Worm (Caenorhabditis elegans) whole organism, L2 larva: ENCODE results near the gene clec-133.

Experiments used
- C34F6.9 ChIP-seq: fragments of 150-350 bp; optimal IDR thresholded peaks from 2 replicates; lab custom pipeline; 2014; ENCODE audit warnings: missing biosample characterization, missing genetic modification characterization
- F13H6.1 ChIP-seq: sonication (generic microtip); optimal IDR thresholded peaks from 2 replicates; lab custom pipeline; 2016; ENCODE audit warnings: missing genetic modification characterization, missing compliant biosample characterization
- R02D3.7 ChIP-seq: fragments of 150-350 bp; optimal IDR thresholded peaks from 2 replicates; lab custom pipeline; 2014; ENCODE audit warnings: missing biosample characterization, missing genetic modification characterization
- alr-1 ChIP-seq: fragments of 150-350 bp; optimal IDR thresholded peaks from 2 replicates; lab custom pipeline; 2014; ENCODE audit warnings: missing biosample characterization, missing genetic modification characterization
- aly-2 ChIP-seq: fragments of 150-350 bp; optimal IDR thresholded peaks from 2 replicates; lab custom pipeline; 2014; ENCODE audit warnings: missing biosample characterization, missing genetic modification characterization
- ama-1 ChIP-seq: fragments of 150-350 bp; optimal IDR thresholded peaks from 2 replicates; lab custom pipeline; 2018; ENCODE audit warnings: inconsistent platforms
- blmp-1 ChIP-seq: sonication (generic microtip); optimal IDR thresholded peaks from 2 replicates; lab custom pipeline; 2017; ENCODE audit warnings: missing genetic modification characterization, mild to moderate bottlenecking, missing compliant biosample characterization, antibody characterized with exemption, moderate library complexity; ENCODE audit not compliant: insufficient read depth
- ceh-16 ChIP-seq: fragments of 150-350 bp; optimal IDR thresholded peaks from 2 replicates; lab custom pipeline; 2014; ENCODE audit warnings: missing biosample characterization, missing genetic modification characterization
- ceh-82 ChIP-seq: fragments of 150-350 bp; optimal IDR thresholded peaks from 2 replicates; lab custom pipeline; 2014; ENCODE audit warnings: missing biosample characterization, missing genetic modification characterization
- crh-2 ChIP-seq: sonication (generic microtip); optimal IDR thresholded peaks from 2 replicates; lab custom pipeline; 2017; ENCODE audit warnings: missing biosample characterization, missing genetic modification characterization
- egl-27 ChIP-seq: sonication (generic microtip); optimal IDR thresholded peaks from 3 replicates; lab custom pipeline; 2017; ENCODE audit warnings: missing biosample characterization, missing genetic modification reagents, missing genetic modification characterization
- elt-3 ChIP-seq: sonication (generic microtip); optimal IDR thresholded peaks from 2 replicates; lab custom pipeline; 2017; ENCODE audit warnings: missing biosample characterization, missing genetic modification characterization
- fos-1 ChIP-seq: fragments of 150-350 bp; optimal IDR thresholded peaks from 2 replicates; lab custom pipeline; 2014; ENCODE audit warnings: missing biosample characterization, missing genetic modification characterization
- lin-39 ChIP-seq: fragments of 150-350 bp; optimal IDR thresholded peaks from 2 replicates; lab custom pipeline; 2014; ENCODE audit warnings: missing biosample characterization, missing genetic modification reagents, missing genetic modification characterization
- mab-5 ChIP-seq: fragments of 150-350 bp; optimal IDR thresholded peaks from 2 replicates; lab custom pipeline; 2014; ENCODE audit warnings: missing biosample characterization, missing genetic modification characterization
- mbf-1 ChIP-seq: sonication (generic microtip); optimal IDR thresholded peaks from 2 replicates; lab custom pipeline; 2017; ENCODE audit warnings: missing biosample characterization, missing genetic modification characterization
- mdl-1 ChIP-seq, 2 experiments: fragments of 150-350 bp in 1 of 2; sonication (generic microtip) in 1 of 2; optimal IDR thresholded peaks; 2 replicates each; lab custom pipeline; 2017; ENCODE audit warnings: missing biosample characterization in 2 of 2, missing genetic modification characterization in 2 of 2
- nhr-11 ChIP-seq: fragments of 150-350 bp; optimal IDR thresholded peaks from 2 replicates; lab custom pipeline; 2014; ENCODE audit warnings: missing biosample characterization, missing genetic modification characterization
- nhr-12 ChIP-seq: fragments of 150-350 bp; optimal IDR thresholded peaks from 2 replicates; lab custom pipeline; 2014; ENCODE audit warnings: missing biosample characterization, missing genetic modification characterization
- nhr-129 ChIP-seq: fragments of 150-350 bp; optimal IDR thresholded peaks from 2 replicates; lab custom pipeline; 2014; ENCODE audit warnings: missing biosample characterization, missing genetic modification characterization
- nhr-21 ChIP-seq: fragments of 150-350 bp; optimal IDR thresholded peaks from 2 replicates; lab custom pipeline; 2014; ENCODE audit warnings: missing biosample characterization, missing genetic modification characterization
- nhr-23 ChIP-seq: fragments of 150-350 bp; optimal IDR thresholded peaks from 2 replicates; lab custom pipeline; 2014; ENCODE audit warnings: missing biosample characterization, missing genetic modification reagents, missing genetic modification characterization
- nhr-237 ChIP-seq: fragments of 150-350 bp; optimal IDR thresholded peaks from 2 replicates; lab custom pipeline; 2014; ENCODE audit warnings: missing biosample characterization, missing genetic modification characterization
- nhr-25 ChIP-seq: fragments of 150-350 bp; sonication (generic microtip); optimal IDR thresholded peaks from 3 replicates; lab custom pipeline; 2014; ENCODE audit warnings: missing biosample characterization, missing genetic modification characterization
- nhr-6 ChIP-seq: fragments of 150-350 bp; optimal IDR thresholded peaks from 2 replicates; lab custom pipeline; 2014; ENCODE audit warnings: missing biosample characterization, missing genetic modification characterization
- nhr-77 ChIP-seq: fragments of 150-350 bp; optimal IDR thresholded peaks from 2 replicates; lab custom pipeline; 2014; ENCODE audit warnings: missing biosample characterization, missing genetic modification characterization
- peb-1 ChIP-seq: fragments of 150-350 bp; optimal IDR thresholded peaks from 2 replicates; lab custom pipeline; 2014; ENCODE audit warnings: missing biosample characterization, missing genetic modification characterization
- sma-3 ChIP-seq: sonication (generic microtip); optimal IDR thresholded peaks from 2 replicates; lab custom pipeline; 2016; ENCODE audit warnings: missing genetic modification reagents, missing genetic modification characterization, missing compliant biosample characterization
- sma-9 ChIP-seq, 2 experiments: fragments of 150-350 bp in 1 of 2; sonication (generic microtip) in 1 of 2; optimal IDR thresholded peaks; 2 replicates each; lab custom pipeline; 2014 to 2016; ENCODE audit warnings: missing genetic modification characterization in 2 of 2, mild to moderate bottlenecking in 1 of 2, missing biosample characterization in 1 of 2, missing compliant biosample characterization in 1 of 2, missing genetic modification reagents in 1 of 2, moderate library complexity in 1 of 2
- unc-55 ChIP-seq: fragments of 150-350 bp; sonication (generic microtip); optimal IDR thresholded peaks from 3 replicates; lab custom pipeline; 2014; ENCODE audit warnings: missing biosample characterization, missing genetic modification reagents, missing genetic modification characterization
- unc-62 ChIP-seq: fragments of 150-350 bp; optimal IDR thresholded peaks from 2 replicates; lab custom pipeline; 2014; ENCODE audit warnings: missing biosample characterization, missing genetic modification reagents, missing genetic modification characterization
- zag-1 ChIP-seq: fragments of 150-350 bp; optimal IDR thresholded peaks from 2 replicates; lab custom pipeline; 2014; ENCODE audit warnings: missing biosample characterization, missing genetic modification characterization
- ztf-1 ChIP-seq: fragments of 200-800 bp; sonication (Bioruptor generic); conservative IDR thresholded peaks from 2 replicates; pipeline ENCODE4 v1.3.6; 2022; ENCODE audit warnings: missing genetic modification characterization, missing compliant biosample characterization
- ztf-4 ChIP-seq: fragments of 150-350 bp; optimal IDR thresholded peaks from 2 replicates; lab custom pipeline; 2014; ENCODE audit warnings: missing biosample characterization, missing genetic modification characterization

The clec-133 gene

ce11 chrII:3583402-3583801, 5.2 kb downstream of the clec-133 start, which contains the start of gene srh-60:
srh-60 (plus strand) TSS chrII:3583702.
- TF ChIP-seq nhr-12 (tag; lab: Kevin White, UChicago) (no peak), nhr-11 (tag; lab: Kevin White, UChicago) (no peak), blmp-1 (no peak), ceh-16 (tag; lab: Kevin White, UChicago) (no peak), ama-1 (lab: Kevin White, UChicago) (no peak), nhr-129 (no peak), zag-1 (tag; lab: Kevin White, UChicago) (no peak), nhr-6 (tag; lab: Kevin White, UChicago) (no peak), mab-5 (no peak), aly-2 (no peak), R02D3.7 (tag; lab: Kevin White, UChicago) (no peak), sma-3 (GFP tag; lab: Kevin White, UChicago) (no peak), egl-27 (no peak), nhr-21 (tag; lab: Kevin White, UChicago) (no peak), sma-9 (GFP tag; optimal IDR thresholded peaks at IDR 0.05; lab: Kevin White, UChicago) (no peak), sma-9 (tag; optimal IDR thresholded peaks at IDR 0.05; lab: Kevin White, UChicago) (no peak)

- TF ChIP-seq nhr-25 (tag; lab: Kevin White, UChicago) (no peak), crh-2 (no peak), mbf-1 (tag; lab: Kevin White, UChicago) (no peak), F13H6.1 (tag; lab: Kevin White, UChicago) (no peak), mdl-1 (tag; optimal IDR thresholded peaks at IDR 0.05; lab: Kevin White, UChicago) (no peak), ceh-16 (tag; lab: Kevin White, UChicago) (no peak), nhr-21 (tag; lab: Kevin White, UChicago) (no peak), alr-1 (tag; lab: Kevin White, UChicago) (no peak)
These were observed 17.1 kb downstream of the clec-133 start, which contains the start of gene Y49F6A.12 for ce11 chrII:3595339-3595738. Y49F6A.12 (plus strand) TSS chrII:3595639.

- TF ChIP-seq unc-62 (GFP tag; lab: Kevin White, UChicago) (no peak), ceh-82 (tag; lab: Kevin White, UChicago) (no peak), crh-2 (no peak), blmp-1 (no peak), ceh-16 (tag; lab: Kevin White, UChicago) (no peak), aly-2 (no peak), nhr-25 (tag; lab: Kevin White, UChicago) (no peak), unc-55 (GFP tag; lab: Kevin White, UChicago) (no peak), nhr-129 (no peak), ztf-1 (GFP tag; lab: Robert Waterston, UW) (no peak), C34F6.9 (tag; lab: Kevin White, UChicago) (no peak), egl-27 (no peak)
- TF ChIP-seq, all 48 proteins: peak for 0
These were observed 20.5 kb downstream of the clec-133 start, which contains the start of gene Y49F6A.11 for ce11 chrII:3598721-3599120. Y49F6A.11 (minus strand) TSS chrII:3598821.

- TF ChIP-seq nhr-77 (no peak), aly-2 (no peak), fos-1 (no peak), ceh-82 (tag; lab: Kevin White, UChicago) (no peak), ama-1 (lab: Kevin White, UChicago) (no peak), nhr-12 (tag; lab: Kevin White, UChicago) (no peak), ztf-4 (tag; lab: Kevin White, UChicago) (no peak), peb-1 (tag; lab: Kevin White, UChicago) (no peak)
These were observed 26.4 kb downstream of the clec-133 start for ce11 chrII:3604578-3604977.

- TF ChIP-seq elt-3 (tag; lab: Kevin White, UChicago) = no peak
- TF ChIP-seq nhr-25 (tag; lab: Kevin White, UChicago) = no peak
- no peak for TF ChIP-seq nhr-237
- TF ChIP-seq unc-62 (GFP tag; lab: Kevin White, UChicago) = no peak
- no peak for TF ChIP-seq nhr-23 (tag; lab: Kevin White, UChicago)
- no peak for TF ChIP-seq F13H6.1 (tag; lab: Kevin White, UChicago)
- no peak for TF ChIP-seq lin-39 (tag; lab: Kevin White, UChicago)
These were observed 31.5 kb downstream of the clec-133 start, which contains the start of gene Y49F6A.5 for ce11 chrII:3609764-3610163. Y49F6A.5 (minus strand) TSS chrII:3609864.
